Worm (Caenorhabditis elegans): ENCODE results near the gene pals-22.

DNA sequence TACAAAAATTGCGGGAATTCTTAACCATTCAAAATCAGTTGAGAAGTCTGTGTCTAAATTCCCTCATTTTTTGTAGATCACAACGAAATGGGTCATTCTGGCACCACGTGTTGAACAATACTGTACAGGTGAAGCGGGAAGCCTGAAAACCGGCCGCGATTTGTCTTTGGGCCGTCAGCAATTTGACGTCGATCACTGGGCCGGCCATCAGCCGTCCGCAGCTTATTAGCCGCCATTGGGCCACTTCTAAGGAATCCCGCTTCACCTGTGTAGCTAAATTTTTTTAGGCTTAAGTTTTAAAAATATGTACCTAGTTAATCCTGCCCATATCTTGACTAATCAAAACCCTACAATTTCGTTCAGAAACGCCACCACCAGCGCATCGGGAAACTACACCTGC is 27.4 kb downstream of the pals-22 start:
- no peak for TF ChIP-seq elt-3 (tag; optimal IDR thresholded peaks at IDR 0.05)
- TF ChIP-seq nhr-237 (tag; optimal IDR thresholded peaks at IDR 0.05) = no peak
- TF ChIP-seq unc-120 (tag; optimal IDR thresholded peaks at IDR 0.05; ENCODE audit: poor library complexity, severe bottlenecking) = no peak
- TF ChIP-seq blmp-1 (tag; optimal IDR thresholded peaks at IDR 0.05) = no peak
- TF ChIP-seq mep-1 (tag; optimal IDR thresholded peaks at IDR 0.05) = no peak
- no peak for TF ChIP-seq nhr-76 (tag; optimal IDR thresholded peaks at IDR 0.05)
- TF ChIP-seq pha-4 (tag; optimal IDR thresholded peaks at IDR 0.05) = no peak
- TF ChIP-seq mab-5 (tag; optimal IDR thresholded peaks at IDR 0.05) = no peak
- no peak for TF ChIP-seq snpc-4 (tag; optimal IDR thresholded peaks at IDR 0.05)
- no peak for TF ChIP-seq tbx-8 (GFP tag; optimal IDR thresholded peaks at IDR 0.05)
- no peak for TF ChIP-seq lin-32 (GFP tag; optimal IDR thresholded peaks at IDR 0.05)
